Fruit fly (Drosophila melanogaster) whole organism, prepupa: ENCODE data around the gene CG9130.

Experiments
- CG16779 ChIP-seq: fragments of 200-800 bp; sonication (Bioruptor generic); optimal IDR thresholded peaks from 3 replicates; lab custom pipeline; 2017; ENCODE audit warnings: missing biosample characterization, mild to moderate bottlenecking, missing genetic modification characterization
- CG7368 ChIP-seq: fragments of 200-800 bp; sonication (Bioruptor generic); optimal IDR thresholded peaks from 3 replicates; lab custom pipeline; 2016; ENCODE audit warnings: missing biosample characterization, missing genetic modification characterization
- Eip93F ChIP-seq: fragments of 200-800 bp; sonication (Bioruptor generic); optimal IDR thresholded peaks from 2 replicates; lab custom pipeline; 2016; ENCODE audit warnings: missing biosample characterization, mild to moderate bottlenecking, missing genetic modification characterization
- spab ChIP-seq: fragments of 200-800 bp; sonication (Bioruptor generic); optimal IDR thresholded peaks from 2 replicates; lab custom pipeline; 2017; ENCODE audit warnings: missing biosample characterization, mild to moderate bottlenecking, missing genetic modification characterization, missing genetic modification reagents
- vri ChIP-seq: fragments of 200-800 bp; sonication (Bioruptor generic); optimal IDR thresholded peaks from 3 replicates; lab custom pipeline; 2016; ENCODE audit warnings: missing biosample characterization, mild to moderate bottlenecking, missing genetic modification characterization

DNA sequence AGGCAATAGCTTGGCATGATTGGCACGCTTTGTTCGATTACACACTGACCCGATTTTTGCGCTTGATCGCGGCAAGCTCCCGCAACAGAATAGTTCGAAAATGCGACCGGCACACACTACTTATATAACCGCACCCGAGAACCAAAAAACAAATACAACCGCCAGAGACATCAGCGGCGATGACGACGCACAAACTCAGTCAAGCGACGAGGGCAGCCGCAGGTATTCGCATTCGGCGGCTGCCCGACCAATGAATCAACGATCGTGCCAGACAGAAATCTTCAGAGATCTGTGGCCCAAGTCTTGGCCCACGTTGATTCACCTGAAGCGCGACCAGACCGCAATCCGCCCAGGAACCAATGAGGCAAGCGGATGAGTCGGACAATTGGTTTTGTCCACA, 13.6 kb upstream of the CG9130 start, which contains the start of gene CG9192:
- TF ChIP-seq spab (GFP tag; lab: Kevin White, UChicago) (no peak), Eip93F (no peak), vri (no peak), CG7368 (no peak), CG16779 (tag; lab: Kevin White, UChicago) (no peak)
